Worm (Caenorhabditis elegans): Measurements from ENCODE around the gene fbf-1.

The fbf-1 gene

ce11 chrII:6107773-6108172 lies 27.1 kb upstream of the fbf-1 start:
- TF ChIP-seq sea-2 (GFP tag; optimal IDR thresholded peaks at IDR 0.05) (no peak), unc-62 (GFP tag; optimal IDR thresholded peaks at IDR 0.05) (no peak), ama-1 (optimal IDR thresholded peaks at IDR 0.05) (no peak), pha-4 (tag; optimal IDR thresholded peaks at IDR 0.05) (no peak), zag-1 (tag; optimal IDR thresholded peaks at IDR 0.05) (no peak), ceh-9 (tag; optimal IDR thresholded peaks at IDR 0.05) (no peak), pqm-1 (tag; optimal IDR thresholded peaks at IDR 0.05) (no peak)

ce11 chrII:6103986-6104385 lies 23.3 kb upstream of the fbf-1 start:
- no peak for TF ChIP-seq tbx-2 (tag; optimal IDR thresholded peaks at IDR 0.05)
- no peak for TF ChIP-seq unc-62 (GFP tag; optimal IDR thresholded peaks at IDR 0.05)
- no peak for TF ChIP-seq nhr-12 (tag; optimal IDR thresholded peaks at IDR 0.05)
- TF ChIP-seq ceh-28 (tag; optimal IDR thresholded peaks at IDR 0.05), result no peak
- no peak for TF ChIP-seq elt-3 (tag; optimal IDR thresholded peaks at IDR 0.05)
- no peak for TF ChIP-seq aly-2 (tag; optimal IDR thresholded peaks at IDR 0.05)
- TF ChIP-seq ztf-11 (tag; optimal IDR thresholded peaks at IDR 0.05), result no peak
- no peak for TF ChIP-seq ztf-4 (tag; optimal IDR thresholded peaks at IDR 0.05)

ce11 chrII:6101475-6101874 lies 20.8 kb upstream of the fbf-1 start:
- TF ChIP-seq ZK546.5 (tag; optimal IDR thresholded peaks at IDR 0.05) (no peak), aly-2 (tag; optimal IDR thresholded peaks at IDR 0.05) (no peak), lsy-12 (tag; optimal IDR thresholded peaks at IDR 0.05) (no peak), fos-1 (tag; optimal IDR thresholded peaks at IDR 0.05) (no peak), ztf-4 (tag; optimal IDR thresholded peaks at IDR 0.05) (no peak), elt-1 (tag; optimal IDR thresholded peaks at IDR 0.05) (no peak), nhr-76 (tag; optimal IDR thresholded peaks at IDR 0.05) (no peak), egl-5 (tag; optimal IDR thresholded peaks at IDR 0.05) (no peak)

ce11 chrII:6099500-6099899 lies 18.9 kb upstream of the fbf-1 start, which contains the start of gene rgs-3:
rgs-3 (plus strand) TSS chrII:6099800.
- TF ChIP-seq nhr-25 (tag; optimal IDR thresholded peaks at IDR 0.05) (no peak), snpc-4 (tag; optimal IDR thresholded peaks at IDR 0.05) (no peak), tbx-2 (tag; optimal IDR thresholded peaks at IDR 0.05) (no peak), nhr-11 (tag; optimal IDR thresholded peaks at IDR 0.05) (no peak), nhr-43 (tag; optimal IDR thresholded peaks at IDR 0.05; ENCODE audit: poor library complexity, severe bottlenecking) (no peak), egl-5 (tag; optimal IDR thresholded peaks at IDR 0.05) (no peak), nfya-1 (tag; optimal IDR thresholded peaks at IDR 0.05; ENCODE audit: insufficient read depth) (no peak), nhr-23 (tag; optimal IDR thresholded peaks at IDR 0.05) (no peak), fkh-10 (GFP tag; optimal IDR thresholded peaks at IDR 0.05) (no peak), ceh-28 (tag; optimal IDR thresholded peaks at IDR 0.05) (no peak)

ce11 chrII:6097441-6097840 lies 16.8 kb upstream of the fbf-1 start, which contains the start of the genes tpp-2 and rbbp-5:
tpp-2 (minus strand) TSS chrII:6097597.
rbbp-5 (plus strand) TSS chrII:6097830.
- TF ChIP-seq nhr-43 (tag; optimal IDR thresholded peaks at IDR 0.05; ENCODE audit: poor library complexity, severe bottlenecking), result peak; percentile 65
- TF ChIP-seq pha-4 (tag; optimal IDR thresholded peaks at IDR 0.05), result no peak
- no peak for TF ChIP-seq zag-1 (tag; optimal IDR thresholded peaks at IDR 0.05)
- no peak for TF ChIP-seq lin-39 (tag; optimal IDR thresholded peaks at IDR 0.05)
- no peak for TF ChIP-seq aly-2 (tag; optimal IDR thresholded peaks at IDR 0.05)
- TF ChIP-seq eor-1 (tag; optimal IDR thresholded peaks at IDR 0.05), result no peak
- no peak for TF ChIP-seq mdl-1 (tag; optimal IDR thresholded peaks at IDR 0.05)
- no peak for TF ChIP-seq sea-2 (GFP tag; optimal IDR thresholded peaks at IDR 0.05)
- TF ChIP-seq ceh-16 (tag; optimal IDR thresholded peaks at IDR 0.05), result no peak
- no peak for TF ChIP-seq fos-1 (tag; optimal IDR thresholded peaks at IDR 0.05)
- peak; percentile 37 for TF ChIP-seq elt-2 (tag; optimal IDR thresholded peaks at IDR 0.05)
- no peak for TF ChIP-seq nhr-77 (tag; optimal IDR thresholded peaks at IDR 0.05)
- TF ChIP-seq R02D3.7 (tag; optimal IDR thresholded peaks at IDR 0.05), result no peak
- no peak for TF ChIP-seq nhr-23 (tag; optimal IDR thresholded peaks at IDR 0.05)
- TF ChIP-seq nhr-28 (tag; optimal IDR thresholded peaks at IDR 0.05), result no peak
- no peak for TF ChIP-seq ama-1 (optimal IDR thresholded peaks at IDR 0.05)
- TF ChIP-seq nfya-1 (tag; optimal IDR thresholded peaks at IDR 0.05; ENCODE audit: insufficient read depth), result no peak
- TF ChIP-seq pqm-1 (tag; optimal IDR thresholded peaks at IDR 0.05), result peak; percentile 20
- TF ChIP-seq nhr-76 (tag; optimal IDR thresholded peaks at IDR 0.05), result no peak
- no peak for TF ChIP-seq nhr-11 (tag; optimal IDR thresholded peaks at IDR 0.05)
- no peak for TF ChIP-seq elt-1 (tag; optimal IDR thresholded peaks at IDR 0.05)
- peak; percentile 44 for TF ChIP-seq skn-1 (tag; optimal IDR thresholded peaks at IDR 0.05)
- no peak for TF ChIP-seq ceh-82 (tag; optimal IDR thresholded peaks at IDR 0.05)
- TF ChIP-seq nhr-25 (tag; optimal IDR thresholded peaks at IDR 0.05), result peak; percentile 0
- TF ChIP-seq fkh-10 (GFP tag; optimal IDR thresholded peaks at IDR 0.05), result no peak
- TF ChIP-seq daf-12 (tag; optimal IDR thresholded peaks at IDR 0.05), result no peak
- no peak for TF ChIP-seq ztf-4 (tag; optimal IDR thresholded peaks at IDR 0.05)
- no peak for TF ChIP-seq tbx-2 (tag; optimal IDR thresholded peaks at IDR 0.05)
- no peak for TF ChIP-seq ZK546.5 (tag; optimal IDR thresholded peaks at IDR 0.05)
- TF ChIP-seq lin-15B (tag; optimal IDR thresholded peaks at IDR 0.05), result peak; percentile 69
- no peak for TF ChIP-seq unc-39 (tag; optimal IDR thresholded peaks at IDR 0.05)
- no peak for TF ChIP-seq elt-3 (tag; optimal IDR thresholded peaks at IDR 0.05)
- no peak for TF ChIP-seq ceh-28 (tag; optimal IDR thresholded peaks at IDR 0.05)
- TF ChIP-seq snpc-4 (tag; optimal IDR thresholded peaks at IDR 0.05), result peak; percentile 61
- no peak for TF ChIP-seq nhr-237 (tag; optimal IDR thresholded peaks at IDR 0.05)
- no peak for TF ChIP-seq hmg-11 (tag; optimal IDR thresholded peaks at IDR 0.05)
- TF ChIP-seq lsy-12 (tag; optimal IDR thresholded peaks at IDR 0.05), result peak; percentile 5
- no peak for TF ChIP-seq fkh-2 (tag; optimal IDR thresholded peaks at IDR 0.05)

Measured in whole organism, L3 larva.